Worm (Caenorhabditis elegans) whole organism, early embryonic: ENCODE results near the gene C44E12.1.

Experiments used
- B0310.2 ChIP-seq: sonication (generic microtip); optimal IDR thresholded peaks from 2 replicates; lab custom pipeline; 2016; ENCODE audit warnings: mild to moderate bottlenecking, missing genetic modification characterization, missing compliant biosample characterization
- F13C5.2 ChIP-seq: sonication (generic microtip); optimal IDR thresholded peaks from 2 replicates; lab custom pipeline; 2017; ENCODE audit warnings: mild to moderate bottlenecking, missing genetic modification characterization, inconsistent platforms, missing compliant biosample characterization
- aly-1 ChIP-seq: sonication (generic microtip); optimal IDR thresholded peaks from 2 replicates; lab custom pipeline; 2016; ENCODE audit warnings: missing genetic modification characterization, missing compliant biosample characterization
- ama-1 ChIP-seq: fragments of 150-350 bp; optimal IDR thresholded peaks from 2 replicates; lab custom pipeline; 2014
- ceh-13 ChIP-seq: fragments of 200-800 bp; sonication (Bioruptor generic); optimal IDR thresholded peaks from 2 replicates; lab custom pipeline; 2018; ENCODE audit warnings: mild to moderate bottlenecking, missing genetic modification characterization, missing compliant biosample characterization
- ceh-36 ChIP-seq: sonication (generic microtip); optimal IDR thresholded peaks from 2 replicates; lab custom pipeline; 2016; ENCODE audit warnings: missing genetic modification characterization, inconsistent platforms, missing compliant biosample characterization
- ets-7 ChIP-seq: sonication (generic microtip); optimal IDR thresholded peaks from 2 replicates; lab custom pipeline; 2016; ENCODE audit warnings: missing genotype, missing genetic modification characterization, missing compliant biosample characterization
- flt-1 ChIP-seq: fragments of 200-800 bp; sonication (Bioruptor generic); IDR thresholded peaks from 2 replicates; pipeline ENCODE4 v1.3.6; 2022; ENCODE audit warnings: missing genetic modification characterization, missing compliant biosample characterization
- hmbx-1 ChIP-seq: sonication (generic microtip); optimal IDR thresholded peaks from 2 replicates; lab custom pipeline; 2016; ENCODE audit warnings: mild to moderate bottlenecking, missing genetic modification characterization, missing compliant biosample characterization
- hmg-4 ChIP-seq: fragments of 200-800 bp; sonication (Bioruptor generic); optimal IDR thresholded peaks from 2 replicates; lab custom pipeline; 2018; ENCODE audit warnings: mild to moderate bottlenecking, missing genetic modification characterization, missing compliant biosample characterization
- hnd-1 ChIP-seq: sonication (generic microtip); optimal IDR thresholded peaks from 2 replicates; lab custom pipeline; 2016; ENCODE audit warnings: missing genetic modification characterization, missing compliant biosample characterization
- pes-1 ChIP-seq: fragments of 200-800 bp; sonication (Bioruptor generic); IDR thresholded peaks from 2 replicates; pipeline ENCODE4 v1.3.6; 2022; ENCODE audit warnings: missing genetic modification reagents, missing genetic modification characterization, missing compliant biosample characterization
- scrt-1 ChIP-seq: fragments of 200-800 bp; sonication (Bioruptor generic); IDR thresholded peaks from 2 replicates; pipeline ENCODE4 v1.3.6; 2022; ENCODE audit warnings: missing genetic modification characterization, missing compliant biosample characterization
- sea-1 ChIP-seq: fragments of 200-800 bp; sonication (Bioruptor generic); conservative IDR thresholded peaks from 2 replicates; pipeline ENCODE4 v1.3.6; 2022; ENCODE audit warnings: missing genetic modification characterization, missing compliant biosample characterization
- tbx-11 ChIP-seq: fragments of 200-800 bp; sonication (Bioruptor generic); IDR thresholded peaks from 2 replicates; pipeline ENCODE4 v1.3.6; 2022; ENCODE audit warnings: missing genetic modification characterization, missing compliant biosample characterization
- tbx-37 ChIP-seq: fragments of 200-800 bp; sonication (Bioruptor generic); conservative IDR thresholded peaks from 2 replicates; pipeline ENCODE4 v1.3.6; 2022; ENCODE audit warnings: missing genetic modification reagents, missing genetic modification characterization, missing compliant biosample characterization
- tra-4 ChIP-seq: sonication (generic microtip); optimal IDR thresholded peaks from 2 replicates; lab custom pipeline; 2017; ENCODE audit warnings: missing genetic modification characterization, missing compliant biosample characterization

Gene C44E12.1

ce11 chrX:7614466-7614865, 17.7 kb downstream of the C44E12.1 start:
- TF ChIP-seq hnd-1 (tag; lab: Kevin White, UChicago) (no peak), scrt-1 (GFP tag; lab: Robert Waterston, UW) (no peak), tbx-37 (GFP tag; lab: Robert Waterston, UW) (no peak), tra-4 (no peak), ets-7 (tag; lab: Kevin White, UChicago) (no peak), hmbx-1 (tag; lab: Kevin White, UChicago) (no peak), aly-1 (no peak), ceh-13 (no peak), sea-1 (GFP tag; lab: Robert Waterston, UW) (no peak), hmg-4 (no peak), F13C5.2 (no peak), ceh-36 (tag; lab: Kevin White, UChicago) (no peak), pes-1 (GFP tag; lab: Robert Waterston, UW) (no peak), flt-1 (GFP tag; lab: Robert Waterston, UW) (no peak), B0310.2 (tag; lab: Kevin White, UChicago) (no peak), ama-1 (lab: Kevin White, UChicago) (no peak), tbx-11 (GFP tag; lab: Robert Waterston, UW) (no peak)

ce11 chrX:7627351-7627750, 30.6 kb downstream of the C44E12.1 start, which contains the start of gene nlp-61:
Gene nlp-61 (plus strand): TSS chrX:7627651.
- TF ChIP-seq aly-1 (no peak), tra-4 (no peak), scrt-1 (GFP tag; lab: Robert Waterston, UW) (no peak), hmg-4 (no peak), F13C5.2 (no peak)

- TF ChIP-seq tbx-11 (GFP tag; lab: Robert Waterston, UW) (no peak), ama-1 (lab: Kevin White, UChicago) (no peak), tra-4 (no peak), tbx-37 (GFP tag; lab: Robert Waterston, UW) (no peak)
These were observed 39.3 kb downstream of the C44E12.1 start for ce11 chrX:7636037-7636436.

- TF ChIP-seq scrt-1 (GFP tag; lab: Robert Waterston, UW) (no peak), tbx-37 (GFP tag; lab: Robert Waterston, UW) (no peak), ceh-13 (no peak), tra-4 (no peak), pes-1 (GFP tag; lab: Robert Waterston, UW) (no peak)
These were observed 42.1 kb downstream of the C44E12.1 start for ce11 chrX:7638790-7639189.

- TF ChIP-seq hnd-1 (tag; lab: Kevin White, UChicago) (no peak), tra-4 (no peak)
These were observed 43.7 kb downstream of the C44E12.1 start for ce11 chrX:7640391-7640790.

ce11 chrX:7640811-7641210, 44.1 kb downstream of the C44E12.1 start:
- TF ChIP-seq ets-7 (tag; lab: Kevin White, UChicago) (no peak), ama-1 (lab: Kevin White, UChicago) (no peak), ceh-36 (tag; lab: Kevin White, UChicago) (no peak), tra-4 (no peak), B0310.2 (tag; lab: Kevin White, UChicago) (no peak), tbx-37 (GFP tag; lab: Robert Waterston, UW) (no peak), aly-1 (no peak), hnd-1 (tag; lab: Kevin White, UChicago) (no peak), hmg-4 (no peak), F13C5.2 (no peak), sea-1 (GFP tag; lab: Robert Waterston, UW) (no peak), ceh-13 (no peak), hmbx-1 (tag; lab: Kevin White, UChicago) (no peak), flt-1 (GFP tag; lab: Robert Waterston, UW) (no peak), pes-1 (GFP tag; lab: Robert Waterston, UW) (no peak), tbx-11 (GFP tag; lab: Robert Waterston, UW) (no peak), scrt-1 (GFP tag; lab: Robert Waterston, UW) (no peak)

- TF ChIP-seq tbx-37 (GFP tag; lab: Robert Waterston, UW) (no peak), scrt-1 (GFP tag; lab: Robert Waterston, UW) (no peak), F13C5.2 (no peak), aly-1 (no peak), ceh-36 (tag; lab: Kevin White, UChicago) (no peak), sea-1 (GFP tag; lab: Robert Waterston, UW) (no peak), hmg-4 (no peak), ceh-13 (no peak), pes-1 (GFP tag; lab: Robert Waterston, UW) (no peak), B0310.2 (tag; lab: Kevin White, UChicago) (no peak), tra-4 (no peak), ets-7 (tag; lab: Kevin White, UChicago) (no peak), hmbx-1 (tag; lab: Kevin White, UChicago) (no peak), tbx-11 (GFP tag; lab: Robert Waterston, UW) (no peak), flt-1 (GFP tag; lab: Robert Waterston, UW) (no peak), ama-1 (lab: Kevin White, UChicago) (no peak), hnd-1 (tag; lab: Kevin White, UChicago) (no peak)
These were observed 48.6 kb downstream of the C44E12.1 start, which contains the start of gene F26A10.2 for ce11 chrX:7645313-7645712. Gene F26A10.2 (minus strand): TSS chrX:7645413.
